Fruit fly (Drosophila melanogaster) Kc167 (cell line): ENCODE results near the gene Crag.

Experiments
- h ChIP-seq: fragments of >200 bp; optimal IDR thresholded peaks from 3 replicates; lab custom pipeline; 2018; ENCODE audit warnings: missing external identifiers
- ttk ChIP-seq: sonication (Bioruptor generic); optimal IDR thresholded peaks from 2 replicates; lab custom pipeline; 2017; ENCODE audit warnings: missing external identifiers

dm6 chrX:8637013-8637412, 45.2 kb downstream of the Crag start:
- TF ChIP-seq h (lab: Kevin White, UChicago): no peak
- no peak for TF ChIP-seq ttk (lab: Kevin White, UChicago)
